Worm (Caenorhabditis elegans) whole organism, L3 larva: ENCODE data around the gene R07E3.1.

Source experiments
- R02D3.7 ChIP-seq: fragments of 150-350 bp; optimal IDR thresholded peaks from 2 replicates; lab custom pipeline; 2014; ENCODE audit warnings: missing biosample characterization, missing genetic modification characterization
- aly-2 ChIP-seq: fragments of 150-350 bp; optimal IDR thresholded peaks from 2 replicates; lab custom pipeline; 2014; ENCODE audit warnings: missing biosample characterization, missing genetic modification characterization
- ama-1 ChIP-seq: fragments of 150-350 bp; optimal IDR thresholded peaks from 2 replicates; lab custom pipeline; 2018
- ceh-16 ChIP-seq: sonication (generic microtip); optimal IDR thresholded peaks from 2 replicates; lab custom pipeline; 2017; ENCODE audit warnings: missing biosample characterization, missing genetic modification characterization
- ceh-28 ChIP-seq: fragments of 150-350 bp; optimal IDR thresholded peaks from 2 replicates; lab custom pipeline; 2014; ENCODE audit warnings: missing biosample characterization, missing genetic modification reagents, missing genetic modification characterization
- ceh-82 ChIP-seq: fragments of 150-350 bp; optimal IDR thresholded peaks from 2 replicates; lab custom pipeline; 2014; ENCODE audit warnings: missing biosample characterization, missing genetic modification characterization
- daf-12 ChIP-seq: fragments of 150-350 bp; optimal IDR thresholded peaks from 2 replicates; lab custom pipeline; 2014; ENCODE audit warnings: missing biosample characterization, missing genetic modification reagents, missing genetic modification characterization
- egl-27 ChIP-seq: sonication (generic microtip); optimal IDR thresholded peaks from 4 replicates; lab custom pipeline; 2017; ENCODE audit warnings: missing biosample characterization, missing genetic modification reagents, missing genetic modification characterization
- egl-5 ChIP-seq: fragments of 150-350 bp; optimal IDR thresholded peaks from 2 replicates; lab custom pipeline; 2017; ENCODE audit warnings: missing biosample characterization, missing genetic modification reagents, missing genetic modification characterization, inconsistent platforms
- elt-1 ChIP-seq: fragments of 150-350 bp; optimal IDR thresholded peaks from 2 replicates; lab custom pipeline; 2014; ENCODE audit warnings: missing biosample characterization, missing genetic modification characterization
- elt-2 ChIP-seq: sonication (generic microtip); optimal IDR thresholded peaks from 2 replicates; lab custom pipeline; 2016; ENCODE audit warnings: missing genetic modification reagents, mild to moderate bottlenecking, missing genetic modification characterization, missing compliant biosample characterization
- eor-1 ChIP-seq, 2 experiments: fragments of 150-350 bp; optimal IDR thresholded peaks; 2 replicates each; lab custom pipeline; 2014 to 2018; ENCODE audit warnings: missing biosample characterization in 2 of 2, missing genetic modification characterization in 2 of 2
- fkh-10 ChIP-seq: sonication (generic microtip); optimal IDR thresholded peaks from 2 replicates; lab custom pipeline; 2017; ENCODE audit warnings: missing biosample characterization, missing genetic modification reagents, missing genetic modification characterization
- fkh-2 ChIP-seq: fragments of 150-350 bp; optimal IDR thresholded peaks from 2 replicates; lab custom pipeline; 2014; ENCODE audit warnings: missing biosample characterization, missing genetic modification reagents, missing genetic modification characterization
- fos-1 ChIP-seq: fragments of 150-350 bp; optimal IDR thresholded peaks from 2 replicates; lab custom pipeline; 2014; ENCODE audit warnings: missing biosample characterization, missing genetic modification characterization
- hmg-11 ChIP-seq: sonication (generic microtip); optimal IDR thresholded peaks from 2 replicates; lab custom pipeline; 2016; ENCODE audit warnings: missing genetic modification characterization, missing compliant biosample characterization
- jun-1 ChIP-seq: fragments of 150-350 bp; optimal IDR thresholded peaks from 2 replicates; lab custom pipeline; 2014; ENCODE audit warnings: missing biosample characterization, missing genetic modification reagents, missing genetic modification characterization
- lin-15B ChIP-seq: fragments of 150-350 bp; optimal IDR thresholded peaks from 2 replicates; lab custom pipeline; 2014; ENCODE audit warnings: missing biosample characterization, missing genetic modification characterization
- lin-39 ChIP-seq: fragments of 150-350 bp; optimal IDR thresholded peaks from 2 replicates; lab custom pipeline; 2018; ENCODE audit warnings: missing biosample characterization, missing genetic modification reagents, missing genetic modification characterization
- lsy-12 ChIP-seq: sonication (generic microtip); optimal IDR thresholded peaks from 2 replicates; lab custom pipeline; 2016; ENCODE audit warnings: mild to moderate bottlenecking, missing genetic modification characterization, missing compliant biosample characterization
- mdl-1 ChIP-seq: fragments of 150-350 bp; optimal IDR thresholded peaks from 2 replicates; lab custom pipeline; 2014; ENCODE audit warnings: missing biosample characterization, missing genetic modification characterization
- nfya-1 ChIP-seq: sonication (generic microtip); optimal IDR thresholded peaks from 2 replicates; lab custom pipeline; 2017; ENCODE audit warnings: missing genetic modification characterization, mild to moderate bottlenecking, missing compliant biosample characterization, antibody characterized with exemption, moderate library complexity; ENCODE audit not compliant: insufficient read depth
- nhr-12 ChIP-seq: fragments of 150-350 bp; optimal IDR thresholded peaks from 2 replicates; lab custom pipeline; 2014; ENCODE audit warnings: missing biosample characterization, missing genetic modification characterization
- nhr-23 ChIP-seq: fragments of 150-350 bp; optimal IDR thresholded peaks from 2 replicates; lab custom pipeline; 2014; ENCODE audit warnings: missing biosample characterization, missing genetic modification reagents, missing genetic modification characterization
- nhr-237 ChIP-seq: fragments of 150-350 bp; optimal IDR thresholded peaks from 2 replicates; lab custom pipeline; 2014; ENCODE audit warnings: missing biosample characterization, missing genetic modification characterization
- nhr-25 ChIP-seq: sonication (generic microtip); optimal IDR thresholded peaks from 2 replicates; lab custom pipeline; 2017; ENCODE audit warnings: missing biosample characterization, missing genetic modification characterization
- nhr-28 ChIP-seq: fragments of 150-350 bp; optimal IDR thresholded peaks from 2 replicates; lab custom pipeline; 2014; ENCODE audit warnings: missing biosample characterization, missing genetic modification characterization
- nhr-43 ChIP-seq: sonication (generic microtip); optimal IDR thresholded peaks from 2 replicates; lab custom pipeline; 2016; ENCODE audit warnings: mild to moderate bottlenecking, missing genetic modification characterization, missing compliant biosample characterization; ENCODE audit not compliant: poor library complexity, severe bottlenecking
- nhr-76 ChIP-seq: fragments of 150-350 bp; sonication (generic microtip); optimal IDR thresholded peaks from 5 replicates; lab custom pipeline; 2014; ENCODE audit warnings: missing biosample characterization, missing genetic modification characterization
- nhr-77 ChIP-seq: fragments of 150-350 bp; optimal IDR thresholded peaks from 2 replicates; lab custom pipeline; 2014; ENCODE audit warnings: missing biosample characterization, missing genetic modification characterization
- pha-4 ChIP-seq: fragments of 150-350 bp; optimal IDR thresholded peaks from 2 replicates; lab custom pipeline; 2014; ENCODE audit warnings: missing biosample characterization, missing genetic modification reagents, missing genetic modification characterization
- pqm-1 ChIP-seq: fragments of 150-350 bp; optimal IDR thresholded peaks from 2 replicates; lab custom pipeline; 2017; ENCODE audit warnings: missing biosample characterization, missing genetic modification characterization, inconsistent platforms
- sea-2 ChIP-seq: fragments of 150-350 bp; sonication (generic microtip); optimal IDR thresholded peaks from 4 replicates; lab custom pipeline; 2014; ENCODE audit warnings: missing biosample characterization, missing genetic modification reagents, missing genetic modification characterization
- skn-1 ChIP-seq: fragments of 150-350 bp; optimal IDR thresholded peaks from 2 replicates; lab custom pipeline; 2014; ENCODE audit warnings: missing biosample characterization, missing genetic modification characterization
- snpc-4 ChIP-seq: fragments of 150-350 bp; optimal IDR thresholded peaks from 2 replicates; lab custom pipeline; 2014; ENCODE audit warnings: missing biosample characterization, missing genetic modification characterization
- tbx-2 ChIP-seq: sonication (generic microtip); optimal IDR thresholded peaks from 2 replicates; lab custom pipeline; 2016; ENCODE audit warnings: mild to moderate bottlenecking, missing genetic modification characterization, missing compliant biosample characterization
- unc-39 ChIP-seq: sonication (generic microtip); optimal IDR thresholded peaks from 4 replicates; lab custom pipeline; 2017; ENCODE audit warnings: missing biosample characterization, missing genetic modification characterization
- zag-1 ChIP-seq: fragments of 150-350 bp; optimal IDR thresholded peaks from 2 replicates; lab custom pipeline; 2014; ENCODE audit warnings: missing biosample characterization, missing genetic modification characterization
- ztf-11 ChIP-seq: fragments of 150-350 bp; optimal IDR thresholded peaks from 2 replicates; lab custom pipeline; 2014; ENCODE audit warnings: missing biosample characterization, missing genetic modification characterization
- ztf-4 ChIP-seq: fragments of 150-350 bp; optimal IDR thresholded peaks from 2 replicates; lab custom pipeline; 2014; ENCODE audit warnings: missing biosample characterization, missing genetic modification characterization

R07E3.1 gene

DNA sequence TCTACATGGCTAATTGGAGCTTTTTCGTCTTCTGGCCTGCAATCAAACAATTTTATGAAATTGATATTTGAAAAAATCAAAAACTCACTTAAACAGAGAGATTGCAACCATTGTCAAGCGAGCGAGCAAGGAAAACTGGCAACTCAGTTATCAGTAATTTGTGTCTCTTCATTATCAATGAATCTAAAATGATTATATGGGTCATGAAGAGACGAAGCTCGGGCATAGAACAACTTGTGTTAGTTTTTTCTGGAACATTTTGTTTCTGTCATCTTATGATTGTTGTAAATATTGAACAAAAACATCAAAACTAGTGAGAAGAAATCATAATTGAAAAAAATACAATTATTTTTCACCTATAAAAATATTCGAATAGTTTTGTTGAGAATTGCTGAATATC is at the start of gene R07E3.1:
R07E3.1 (minus strand) TSS at position 176 of the 400 bp plus-strand sequence.
- TF ChIP-seq pha-4 (tag; lab: Kevin White, UChicago) (peak; percentile 59), nhr-43 (tag; lab: Kevin White, UChicago) (no peak), elt-2 (tag; lab: Kevin White, UChicago) (peak; percentile 87), pqm-1 (tag; lab: Kevin White, UChicago) (peak; percentile 79), nhr-12 (no peak), lsy-12 (tag; lab: Kevin White, UChicago) (no peak)

DNA sequence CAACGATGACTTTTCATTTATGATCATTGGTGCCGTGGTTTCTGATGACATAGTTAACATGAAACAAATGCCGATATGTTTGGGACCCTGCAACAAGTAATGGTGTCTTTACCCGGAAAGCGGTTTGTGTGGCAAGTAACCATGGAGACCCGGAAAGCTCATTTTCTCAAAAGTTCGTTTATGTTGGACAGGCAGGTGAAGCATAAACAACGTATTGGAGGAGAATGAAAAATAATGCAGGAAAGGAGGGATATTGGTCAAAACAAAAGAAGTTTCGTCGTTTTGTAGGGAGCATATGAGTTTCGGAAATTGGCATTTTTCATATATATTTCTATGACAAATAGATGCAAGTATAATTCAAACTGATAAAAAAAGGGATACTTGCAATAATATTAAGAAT is 45.4 kb upstream of the R07E3.1 start, which contains the start of gene dyf-6:
dyf-6 (minus strand) TSS at position 101 of the 400 bp plus-strand sequence.
- TF ChIP-seq eor-1 (tag; optimal IDR thresholded peaks at IDR 0.05; lab: Kevin White, UChicago) (no peak), zag-1 (tag; lab: Kevin White, UChicago) (no peak), fkh-2 (tag; lab: Kevin White, UChicago) (no peak), nhr-28 (tag; lab: Kevin White, UChicago) (no peak), mdl-1 (tag; lab: Kevin White, UChicago) (no peak), ztf-11 (tag; lab: Kevin White, UChicago) (no peak), R02D3.7 (tag; lab: Kevin White, UChicago) (no peak), fos-1 (no peak), lin-39 (tag; lab: Kevin White, UChicago) (no peak), nhr-25 (tag; lab: Kevin White, UChicago) (no peak)

DNA sequence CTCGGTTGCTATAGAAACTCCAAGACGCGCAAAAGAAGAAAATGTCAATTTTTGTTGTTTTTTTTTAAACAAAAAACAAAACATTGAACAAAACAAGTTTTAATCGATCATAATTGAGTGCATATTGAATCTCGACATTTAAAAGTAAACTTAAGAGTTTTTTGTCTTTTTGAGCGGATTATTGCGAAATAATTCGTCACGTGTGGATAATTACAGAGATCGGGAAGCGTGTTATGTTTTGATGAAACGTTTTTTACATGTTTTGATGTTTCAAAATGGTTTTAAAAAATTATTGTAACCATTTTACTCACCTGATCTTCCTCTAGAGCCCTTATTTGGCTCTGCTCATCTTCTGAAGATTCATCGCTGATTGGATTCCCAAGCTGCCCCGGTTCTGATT is 45.0 kb upstream of the R07E3.1 start:
- no peak for TF ChIP-seq daf-12 (tag; lab: Kevin White, UChicago)
- TF ChIP-seq skn-1: peak; percentile 33

DNA sequence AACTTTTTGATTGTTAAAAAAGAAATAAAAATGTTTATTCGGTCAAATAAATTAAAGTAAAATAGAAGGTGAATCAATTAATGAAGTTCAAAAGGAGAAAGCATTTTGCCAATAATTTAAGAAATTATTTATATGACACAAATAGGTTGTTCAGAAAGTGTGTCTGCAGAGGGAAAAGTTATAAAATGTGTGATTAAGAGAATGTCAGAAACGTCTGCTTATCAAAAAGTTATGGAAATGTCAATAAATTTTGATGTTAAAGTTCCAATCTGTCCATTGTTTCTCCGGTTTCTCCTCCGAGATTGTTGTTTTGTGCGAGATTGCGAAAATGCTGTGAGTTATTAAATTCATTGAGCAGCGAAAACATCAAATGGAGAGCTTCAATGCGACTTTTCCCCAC is 38.7 kb upstream of the R07E3.1 start, which contains the start of gene rme-4:
rme-4 (minus strand) TSS at position 168 of the 400 bp plus-strand sequence.
- TF ChIP-seq pha-4 (tag; lab: Kevin White, UChicago) (peak; percentile 32), sea-2 (GFP tag; lab: Kevin White, UChicago) (no peak), pqm-1 (tag; lab: Kevin White, UChicago) (peak; percentile 5), elt-2 (tag; lab: Kevin White, UChicago) (peak; percentile 54)

DNA sequence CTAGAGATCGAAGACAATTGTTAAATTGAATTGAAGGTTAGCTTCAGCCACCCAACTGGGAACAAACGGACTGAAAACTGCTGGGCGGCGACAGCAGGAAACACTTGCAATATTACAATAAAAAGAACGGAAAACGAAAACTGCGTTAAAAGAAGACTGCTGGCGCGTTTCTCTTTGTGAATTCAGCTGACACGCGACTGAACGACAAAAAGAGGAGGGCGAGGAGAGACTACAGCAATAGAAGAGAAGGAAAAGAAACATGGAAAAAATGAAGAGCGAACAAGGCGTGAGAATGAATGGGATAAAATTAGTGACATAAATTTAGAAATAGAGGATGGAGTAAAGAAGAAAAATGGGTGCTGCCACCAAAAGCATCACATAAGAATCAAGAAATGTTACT is 36.7 kb upstream of the R07E3.1 start:
- TF ChIP-seq ceh-16 (tag; lab: Kevin White, UChicago): no peak
- TF ChIP-seq hmg-11 (tag; lab: Kevin White, UChicago): peak; percentile 91
- TF ChIP-seq aly-2 (tag; lab: Kevin White, UChicago): no peak
- no peak for TF ChIP-seq fos-1
- peak; percentile 39 for TF ChIP-seq ama-1 (lab: Kevin White, UChicago)
- peak; percentile 46 for TF ChIP-seq egl-27 (tag; lab: Kevin White, UChicago)
- peak; percentile 32 for TF ChIP-seq R02D3.7 (tag; lab: Kevin White, UChicago)
- peak; percentile 53 for TF ChIP-seq ceh-82 (tag; lab: Kevin White, UChicago)
- TF ChIP-seq elt-2 (tag; lab: Kevin White, UChicago): peak; percentile 65
- TF ChIP-seq mdl-1 (tag; lab: Kevin White, UChicago): peak; percentile 82
- peak; percentile 62 for TF ChIP-seq pqm-1 (tag; lab: Kevin White, UChicago)
- peak; percentile 83 for TF ChIP-seq snpc-4
- TF ChIP-seq nhr-43 (tag; lab: Kevin White, UChicago): peak; percentile 81
- no peak for TF ChIP-seq nhr-76 (tag; lab: Kevin White, UChicago)
- TF ChIP-seq lin-39 (tag; lab: Kevin White, UChicago): peak; percentile 57
- TF ChIP-seq skn-1: peak; percentile 61
- peak; percentile 68 for TF ChIP-seq lin-15B (tag; lab: Kevin White, UChicago)
- no peak for TF ChIP-seq nhr-77 (tag; lab: Kevin White, UChicago)
- TF ChIP-seq ceh-28 (tag; lab: Kevin White, UChicago): peak; percentile 73
- peak; percentile 83 for TF ChIP-seq lsy-12 (tag; lab: Kevin White, UChicago)
- TF ChIP-seq ztf-4 (tag; lab: Kevin White, UChicago): peak; percentile 1
- TF ChIP-seq unc-39 (tag; lab: Kevin White, UChicago): no peak
- TF ChIP-seq jun-1: peak; percentile 86
- peak; percentile 89 for TF ChIP-seq pha-4 (tag; lab: Kevin White, UChicago)
- TF ChIP-seq nhr-23 (tag; lab: Kevin White, UChicago): peak; percentile 98
- peak; percentile 5 for TF ChIP-seq elt-1 (tag; lab: Kevin White, UChicago)
- TF ChIP-seq nhr-25 (tag; lab: Kevin White, UChicago): peak; percentile 97
- no peak for TF ChIP-seq nhr-237 (tag; lab: Kevin White, UChicago)
- TF ChIP-seq sea-2 (GFP tag; lab: Kevin White, UChicago): no peak
- peak; percentile 72 for TF ChIP-seq tbx-2 (tag; lab: Kevin White, UChicago)
- peak; percentile 88 for TF ChIP-seq egl-5
- no peak for TF ChIP-seq ztf-11 (tag; lab: Kevin White, UChicago)
- TF ChIP-seq nfya-1 (tag; lab: Kevin White, UChicago): peak; percentile 91
- TF ChIP-seq fkh-10 (GFP tag; lab: Kevin White, UChicago): peak; percentile 69
